Worm (Caenorhabditis elegans): ENCODE data around the gene F56C3.1.

The F56C3.1 gene

DNA sequence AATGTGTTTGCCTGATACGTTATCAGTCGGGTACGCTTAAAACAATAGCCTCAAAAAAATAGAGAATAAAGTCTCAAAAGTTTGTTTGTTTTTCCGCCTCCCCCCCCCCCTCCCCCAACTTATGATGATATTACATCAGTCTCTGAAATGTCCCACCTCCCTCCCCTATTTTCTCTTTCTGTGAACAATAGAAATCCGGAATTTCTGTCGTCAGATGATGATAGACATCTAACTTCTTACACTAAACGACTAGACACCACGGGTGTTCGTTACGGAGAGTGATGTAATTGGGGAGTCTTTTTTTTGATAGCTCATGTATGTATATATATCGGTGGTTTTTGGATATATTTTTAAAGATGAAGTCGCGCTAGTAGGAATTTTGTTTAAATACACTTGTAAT is 7.3 kb downstream of the F56C3.1 start:
- TF ChIP-seq fkh-8 (tag; optimal IDR thresholded peaks at IDR 0.05) (no peak), skn-1 (tag; optimal IDR thresholded peaks at IDR 0.05) (peak; percentile 46), efl-1 (optimal IDR thresholded peaks at IDR 0.05) (no peak), efl-1 (GFP tag; optimal IDR thresholded peaks at IDR 0.05 in 1 of 2) (peak in 1 of 2 experiments; percentile 3)

- TF ChIP-seq nhr-19 (GFP tag; conservative IDR thresholded peaks at IDR 0.05) (peak; percentile 71), blmp-1 (tag; optimal IDR thresholded peaks at IDR 0.05) (peak; percentile 10), ceh-63 (GFP tag; optimal IDR thresholded peaks at IDR 0.05) (no peak), C16A3.4 (tag; optimal IDR thresholded peaks at IDR 0.05) (no peak), sptf-1 (tag; optimal IDR thresholded peaks at IDR 0.05) (no peak), pag-3 (tag; optimal IDR thresholded peaks at IDR 0.05; ENCODE audit: borderline replicate concordance, insufficient read depth) (no peak), rnt-1 (tag; optimal IDR thresholded peaks at IDR 0.05) (peak; percentile 39), skn-1 (tag; optimal IDR thresholded peaks at IDR 0.05) (peak; percentile 35), lin-35 (GFP tag; optimal IDR thresholded peaks at IDR 0.05) (peak in 1 of 2 experiments; percentile 51), nhr-20 (tag; optimal IDR thresholded peaks at IDR 0.05) (peak; percentile 49), elt-3 (tag; optimal IDR thresholded peaks at IDR 0.05) (peak in 1 of 6 experiments; percentile 87), alr-1 (tag; optimal IDR thresholded peaks at IDR 0.05; ENCODE audit: borderline replicate concordance) (no peak), lin-14 (GFP tag; optimal IDR thresholded peaks at IDR 0.05) (peak; percentile 40), nhr-237 (tag; optimal IDR thresholded peaks at IDR 0.05) (no peak), tbx-2 (tag; optimal IDR thresholded peaks at IDR 0.05) (peak; percentile 33), nhr-85 (tag) (peak; percentile 78), nhr-71 (tag; optimal IDR thresholded peaks at IDR 0.05) (peak; percentile 63), jun-1 (tag; optimal IDR thresholded peaks at IDR 0.05) (peak; percentile 3), snu-23 (GFP tag; optimal IDR thresholded peaks at IDR 0.05) (peak; percentile 18), mdl-1 (tag; optimal IDR thresholded peaks at IDR 0.05) (peak in 1 of 2 experiments; percentile 19)
Measured at ce11 chrX:1395793-1396192, 8.7 kb downstream of the F56C3.1 start.

ce11 chrX:1397516-1397915 is 10.4 kb downstream of the F56C3.1 start, which contains the start of gene H39E20.1:
Gene H39E20.1 (minus strand): TSS chrX:1397616.
- TF ChIP-seq ztf-11 (tag; optimal IDR thresholded peaks at IDR 0.05) (no peak), unc-98 (GFP tag; IDR thresholded peaks at IDR 0.05) (no peak), hpl-2 (GFP tag; optimal IDR thresholded peaks at IDR 0.05) (no peak), lin-35 (GFP tag; optimal IDR thresholded peaks at IDR 0.05) (no peak), mep-1 (tag; optimal IDR thresholded peaks at IDR 0.05) (no peak), lir-3 (tag; optimal IDR thresholded peaks at IDR 0.05; ENCODE audit: poor library complexity) (no peak), nhr-237 (tag; optimal IDR thresholded peaks at IDR 0.05) (no peak), nhr-47 (tag; optimal IDR thresholded peaks at IDR 0.05) (no peak), sptf-1 (tag; optimal IDR thresholded peaks at IDR 0.05) (no peak), ceh-63 (GFP tag; optimal IDR thresholded peaks at IDR 0.05) (no peak), nhr-20 (tag; optimal IDR thresholded peaks at IDR 0.05) (no peak), nhr-11 (tag; optimal IDR thresholded peaks at IDR 0.05) (no peak), nhr-71 (tag; optimal IDR thresholded peaks at IDR 0.05) (no peak), ets-5 (GFP tag; IDR thresholded peaks at IDR 0.05) (no peak), lsy-2 (tag; optimal IDR thresholded peaks at IDR 0.05) (no peak), unc-86 (tag; optimal IDR thresholded peaks at IDR 0.05) (no peak), ama-1 (optimal IDR thresholded peaks at IDR 0.05) (no peak)

- no peak for TF ChIP-seq lin-35 (GFP tag; optimal IDR thresholded peaks at IDR 0.05)
- no peak for TF ChIP-seq pax-3 (tag; optimal IDR thresholded peaks at IDR 0.05)
- no peak for TF ChIP-seq dsc-1 (tag; optimal IDR thresholded peaks at IDR 0.05)
- no peak for TF ChIP-seq ceh-88 (GFP tag; IDR thresholded peaks at IDR 0.05)
- TF ChIP-seq skn-1 (tag; optimal IDR thresholded peaks at IDR 0.05) = no peak
- no peak for TF ChIP-seq lin-39 (tag; optimal IDR thresholded peaks at IDR 0.05)
- no peak for TF ChIP-seq pqm-1 (tag; optimal IDR thresholded peaks at IDR 0.05)
- no peak for TF ChIP-seq tlp-1 (tag; optimal IDR thresholded peaks at IDR 0.05)
- TF ChIP-seq ets-5 (GFP tag; IDR thresholded peaks at IDR 0.05) = no peak
- no peak for TF ChIP-seq tbx-2 (tag; optimal IDR thresholded peaks at IDR 0.05)
Measured at ce11 chrX:1401259-1401658, 14.1 kb downstream of the F56C3.1 start, which contains the start of gene ZK402.5. Gene ZK402.5 (minus strand): TSS chrX:1401359.
